Worm (Caenorhabditis elegans): ENCODE measurements around the gene paa-1.

DNA sequence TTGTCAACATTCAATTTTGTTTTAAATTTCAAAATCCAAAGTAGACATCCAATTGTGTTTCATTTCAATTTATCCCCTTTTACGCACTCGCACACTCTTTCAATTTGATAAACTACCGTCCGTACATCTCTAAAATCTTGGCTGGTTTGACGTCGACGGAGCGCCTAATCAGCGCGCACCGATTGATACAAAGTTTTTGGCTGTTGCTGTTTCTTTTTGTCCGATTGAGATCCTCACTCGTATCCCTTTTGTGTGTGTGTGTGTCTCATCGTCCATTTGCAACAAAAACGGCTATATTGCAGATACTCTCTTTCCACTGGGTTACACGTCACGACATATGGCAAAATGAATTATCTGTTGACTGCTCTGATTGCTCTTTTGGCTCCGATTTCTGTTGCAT, 23.6 kb downstream of the paa-1 start, which contains the start of gene lon-1:
- TF ChIP-seq lsy-2 (tag; optimal IDR thresholded peaks at IDR 0.05) (no peak), alr-1 (tag; optimal IDR thresholded peaks at IDR 0.05) (no peak), nhr-25 (tag; optimal IDR thresholded peaks at IDR 0.05) (no peak), elt-3 (tag; optimal IDR thresholded peaks at IDR 0.05) (no peak), ZK546.5 (tag; optimal IDR thresholded peaks at IDR 0.05) (no peak), mdl-1 (tag; optimal IDR thresholded peaks at IDR 0.05) (no peak), lin-39 (tag; optimal IDR thresholded peaks at IDR 0.05) (no peak), ceh-16 (tag; optimal IDR thresholded peaks at IDR 0.05) (no peak), nhr-11 (tag; optimal IDR thresholded peaks at IDR 0.05) (no peak), R02D3.7 (tag; optimal IDR thresholded peaks at IDR 0.05) (no peak)

Data from whole organism, L2 larva.